Worm (Caenorhabditis elegans) whole organism, early embryonic: ENCODE measurements around the gene C24H10.4.

Experiments
- B0310.2 ChIP-seq: sonication (generic microtip); optimal IDR thresholded peaks from 2 replicates; lab custom pipeline; 2016; ENCODE audit warnings: mild to moderate bottlenecking, missing genetic modification characterization, missing compliant biosample characterization
- F13C5.2 ChIP-seq: sonication (generic microtip); optimal IDR thresholded peaks from 2 replicates; lab custom pipeline; 2017; ENCODE audit warnings: mild to moderate bottlenecking, missing genetic modification characterization, inconsistent platforms, missing compliant biosample characterization
- aly-1 ChIP-seq: sonication (generic microtip); optimal IDR thresholded peaks from 2 replicates; lab custom pipeline; 2016; ENCODE audit warnings: missing genetic modification characterization, missing compliant biosample characterization
- ama-1 ChIP-seq: fragments of 150-350 bp; optimal IDR thresholded peaks from 2 replicates; lab custom pipeline; 2014
- ceh-13 ChIP-seq: fragments of 200-800 bp; sonication (Bioruptor generic); optimal IDR thresholded peaks from 2 replicates; lab custom pipeline; 2018; ENCODE audit warnings: mild to moderate bottlenecking, missing genetic modification characterization, missing compliant biosample characterization
- ceh-36 ChIP-seq: sonication (generic microtip); optimal IDR thresholded peaks from 2 replicates; lab custom pipeline; 2016; ENCODE audit warnings: missing genetic modification characterization, inconsistent platforms, missing compliant biosample characterization
- ets-7 ChIP-seq: sonication (generic microtip); optimal IDR thresholded peaks from 2 replicates; lab custom pipeline; 2016; ENCODE audit warnings: missing genotype, missing genetic modification characterization, missing compliant biosample characterization
- flt-1 ChIP-seq: fragments of 200-800 bp; sonication (Bioruptor generic); IDR thresholded peaks from 2 replicates; pipeline ENCODE4 v1.3.6; 2022; ENCODE audit warnings: missing genetic modification characterization, missing compliant biosample characterization
- hmbx-1 ChIP-seq: sonication (generic microtip); optimal IDR thresholded peaks from 2 replicates; lab custom pipeline; 2016; ENCODE audit warnings: mild to moderate bottlenecking, missing genetic modification characterization, missing compliant biosample characterization
- hmg-4 ChIP-seq: fragments of 200-800 bp; sonication (Bioruptor generic); optimal IDR thresholded peaks from 2 replicates; lab custom pipeline; 2018; ENCODE audit warnings: mild to moderate bottlenecking, missing genetic modification characterization, missing compliant biosample characterization
- hnd-1 ChIP-seq: sonication (generic microtip); optimal IDR thresholded peaks from 2 replicates; lab custom pipeline; 2016; ENCODE audit warnings: missing genetic modification characterization, missing compliant biosample characterization
- pes-1 ChIP-seq: fragments of 200-800 bp; sonication (Bioruptor generic); IDR thresholded peaks from 2 replicates; pipeline ENCODE4 v1.3.6; 2022; ENCODE audit warnings: missing genetic modification reagents, missing genetic modification characterization, missing compliant biosample characterization
- scrt-1 ChIP-seq: fragments of 200-800 bp; sonication (Bioruptor generic); IDR thresholded peaks from 2 replicates; pipeline ENCODE4 v1.3.6; 2022; ENCODE audit warnings: missing genetic modification characterization, missing compliant biosample characterization
- sea-1 ChIP-seq: fragments of 200-800 bp; sonication (Bioruptor generic); conservative IDR thresholded peaks from 2 replicates; pipeline ENCODE4 v1.3.6; 2022; ENCODE audit warnings: missing genetic modification characterization, missing compliant biosample characterization
- tbx-11 ChIP-seq: fragments of 200-800 bp; sonication (Bioruptor generic); IDR thresholded peaks from 2 replicates; pipeline ENCODE4 v1.3.6; 2022; ENCODE audit warnings: missing genetic modification characterization, missing compliant biosample characterization
- tbx-37 ChIP-seq: fragments of 200-800 bp; sonication (Bioruptor generic); conservative IDR thresholded peaks from 2 replicates; pipeline ENCODE4 v1.3.6; 2022; ENCODE audit warnings: missing genetic modification reagents, missing genetic modification characterization, missing compliant biosample characterization
- tra-4 ChIP-seq: sonication (generic microtip); optimal IDR thresholded peaks from 2 replicates; lab custom pipeline; 2017; ENCODE audit warnings: missing genetic modification characterization, missing compliant biosample characterization

Gene C24H10.4

ce11 chrX:5084495-5084894, 25.4 kb upstream of the C24H10.4 start, which contains the start of gene ets-5:
ets-5 (minus strand) TSS chrX:5084526.
- no peak for TF ChIP-seq F13C5.2 (tag; lab: Kevin White, UChicago)
- TF ChIP-seq ceh-36 (tag; lab: Kevin White, UChicago): no peak
- TF ChIP-seq ets-7: no peak
- TF ChIP-seq hmg-4 (GFP tag; lab: Kevin White, UChicago): no peak
- TF ChIP-seq B0310.2: no peak
- TF ChIP-seq ama-1 (lab: Kevin White, UChicago): no peak
- no peak for TF ChIP-seq scrt-1 (GFP tag; lab: Robert Waterston, UW)
- no peak for TF ChIP-seq pes-1 (GFP tag; lab: Robert Waterston, UW)
- no peak for TF ChIP-seq tbx-37 (GFP tag; lab: Robert Waterston, UW)
- no peak for TF ChIP-seq sea-1 (GFP tag; lab: Robert Waterston, UW)
- TF ChIP-seq flt-1 (GFP tag; lab: Robert Waterston, UW): no peak
- no peak for TF ChIP-seq hnd-1
- TF ChIP-seq hmbx-1 (tag; lab: Kevin White, UChicago): no peak

ce11 chrX:5084080-5084479, 25.0 kb upstream of the C24H10.4 start:
- no peak for TF ChIP-seq flt-1 (GFP tag; lab: Robert Waterston, UW)
- no peak for TF ChIP-seq sea-1 (GFP tag; lab: Robert Waterston, UW)
- no peak for TF ChIP-seq hnd-1
- no peak for TF ChIP-seq B0310.2
- TF ChIP-seq ama-1 (lab: Kevin White, UChicago): no peak
- TF ChIP-seq tra-4 (tag; lab: Kevin White, UChicago): no peak
- TF ChIP-seq ceh-13: no peak

- no peak for TF ChIP-seq scrt-1 (GFP tag; lab: Robert Waterston, UW)
- TF ChIP-seq tbx-37 (GFP tag; lab: Robert Waterston, UW): no peak
- no peak for TF ChIP-seq ama-1 (lab: Kevin White, UChicago)
- no peak for TF ChIP-seq ceh-36 (tag; lab: Kevin White, UChicago)
- no peak for TF ChIP-seq tra-4 (tag; lab: Kevin White, UChicago)
- no peak for TF ChIP-seq F13C5.2 (tag; lab: Kevin White, UChicago)
- TF ChIP-seq ets-7: no peak
- no peak for TF ChIP-seq pes-1 (GFP tag; lab: Robert Waterston, UW)
- TF ChIP-seq ceh-13: no peak
- no peak for TF ChIP-seq sea-1 (GFP tag; lab: Robert Waterston, UW)
- no peak for TF ChIP-seq B0310.2
- no peak for TF ChIP-seq hnd-1
- TF ChIP-seq flt-1 (GFP tag; lab: Robert Waterston, UW): no peak
- no peak for TF ChIP-seq hmbx-1 (tag; lab: Kevin White, UChicago)
These were observed 20.2 kb upstream of the C24H10.4 start for ce11 chrX:5079297-5079696.

- 0 out of 2 replicates have a peak, but pooled peaks have one; percentile 25 for TF ChIP-seq tbx-11
- TF ChIP-seq hmg-4 (GFP tag; lab: Kevin White, UChicago): peak; percentile 74
- peak; percentile 8 for TF ChIP-seq aly-1 (tag; lab: Kevin White, UChicago)
- no peak for TF ChIP-seq sea-1 (GFP tag; lab: Robert Waterston, UW)
- no peak for TF ChIP-seq scrt-1 (GFP tag; lab: Robert Waterston, UW)
These were observed 18.8 kb upstream of the C24H10.4 start, which contains the start of gene cal-5 for ce11 chrX:5077696-5078343. cal-5 (minus strand) TSS chrX:5077961.

- TF ChIP-seq pes-1 (GFP tag; lab: Robert Waterston, UW) (no peak), ama-1 (lab: Kevin White, UChicago) (no peak), tbx-11 (no peak), B0310.2 (no peak), flt-1 (GFP tag; lab: Robert Waterston, UW) (no peak), aly-1 (tag; lab: Kevin White, UChicago) (no peak), hmbx-1 (tag; lab: Kevin White, UChicago) (no peak), sea-1 (GFP tag; lab: Robert Waterston, UW) (no peak), scrt-1 (GFP tag; lab: Robert Waterston, UW) (no peak), ets-7 (no peak)
These were observed 16.5 kb upstream of the C24H10.4 start for ce11 chrX:5075538-5075937.

DNA sequence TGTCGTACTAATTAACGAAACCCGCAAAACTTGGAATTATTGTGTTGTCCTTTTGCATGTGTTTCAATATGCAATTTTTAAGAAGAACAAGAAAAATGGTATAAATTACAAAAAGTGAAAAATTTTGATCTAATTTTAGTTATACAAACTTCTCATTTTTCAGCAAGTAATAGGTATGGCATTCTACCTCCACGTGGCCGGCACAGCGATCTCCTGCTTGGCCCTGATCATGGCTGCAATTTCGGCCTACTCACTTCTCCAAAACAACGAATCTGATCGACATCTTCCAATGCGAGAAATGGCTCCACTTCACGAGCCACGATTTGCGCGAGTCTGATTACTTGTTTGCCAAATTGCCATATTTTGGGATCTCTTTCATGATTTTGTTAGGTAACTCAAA, 14.8 kb upstream of the C24H10.4 start:
- no peak for TF ChIP-seq flt-1 (GFP tag; lab: Robert Waterston, UW)
- TF ChIP-seq tbx-11: no peak
- TF ChIP-seq tbx-37 (GFP tag; lab: Robert Waterston, UW): no peak
- TF ChIP-seq sea-1 (GFP tag; lab: Robert Waterston, UW): no peak
- TF ChIP-seq tra-4 (tag; lab: Kevin White, UChicago): no peak
- TF ChIP-seq hnd-1: no peak
- TF ChIP-seq hmbx-1 (tag; lab: Kevin White, UChicago): no peak
- TF ChIP-seq ama-1 (lab: Kevin White, UChicago): no peak
- no peak for TF ChIP-seq F13C5.2 (tag; lab: Kevin White, UChicago)
- no peak for TF ChIP-seq ets-7
- no peak for TF ChIP-seq pes-1 (GFP tag; lab: Robert Waterston, UW)
- no peak for TF ChIP-seq ceh-36 (tag; lab: Kevin White, UChicago)
- TF ChIP-seq aly-1 (tag; lab: Kevin White, UChicago): no peak
- TF ChIP-seq ceh-13: no peak
- TF ChIP-seq hmg-4 (GFP tag; lab: Kevin White, UChicago): no peak
- TF ChIP-seq scrt-1 (GFP tag; lab: Robert Waterston, UW): no peak

DNA sequence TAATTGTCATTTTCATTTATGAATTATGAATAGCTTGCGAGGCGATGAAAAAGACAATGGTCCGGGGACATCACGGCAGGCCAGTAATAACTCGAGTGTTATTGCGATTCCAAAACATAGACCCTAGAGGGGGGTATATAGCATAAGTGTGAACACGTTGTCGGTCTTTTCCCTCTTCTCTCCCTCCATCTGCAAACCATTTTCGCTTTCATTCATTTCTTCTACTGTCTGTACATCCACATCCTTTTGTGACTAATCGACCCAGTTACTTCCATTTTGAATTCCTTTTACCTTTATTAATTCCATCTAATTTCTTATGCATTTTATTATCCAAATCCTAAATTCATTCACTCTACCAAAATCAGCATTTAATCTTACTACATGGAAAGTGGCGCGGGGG, 12.0 kb upstream of the C24H10.4 start:
- no peak for TF ChIP-seq sea-1 (GFP tag; lab: Robert Waterston, UW)

DNA sequence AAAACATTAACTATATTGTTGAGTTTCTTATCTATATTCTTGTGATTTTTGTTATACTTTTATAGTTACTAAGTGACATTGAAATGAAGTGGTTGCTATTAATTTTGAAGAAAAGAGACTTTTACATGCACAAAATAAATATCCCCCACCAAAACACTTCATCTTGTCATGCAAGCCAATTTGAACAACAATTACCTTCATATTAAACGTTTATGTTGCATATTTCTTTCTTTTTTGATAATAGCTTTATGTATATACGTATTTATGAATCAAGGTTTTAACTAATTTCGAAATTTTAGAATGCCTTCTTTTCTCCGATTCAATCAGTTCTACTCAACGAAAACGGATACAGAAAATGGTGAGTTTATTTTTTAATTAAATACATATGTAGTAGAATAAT, 8.7 kb upstream of the C24H10.4 start, which contains the start of gene clc-7:
Gene clc-7 (plus strand): TSS at position 301 of the 400 bp plus-strand sequence.
- TF ChIP-seq hnd-1 (no peak), tbx-37 (GFP tag; lab: Robert Waterston, UW) (no peak), scrt-1 (GFP tag; lab: Robert Waterston, UW) (no peak), hmg-4 (GFP tag; lab: Kevin White, UChicago) (no peak), ceh-36 (tag; lab: Kevin White, UChicago) (no peak), aly-1 (tag; lab: Kevin White, UChicago) (no peak), ets-7 (no peak), F13C5.2 (tag; lab: Kevin White, UChicago) (no peak), hmbx-1 (tag; lab: Kevin White, UChicago) (no peak), ceh-13 (no peak), B0310.2 (no peak), pes-1 (GFP tag; lab: Robert Waterston, UW) (no peak), ama-1 (lab: Kevin White, UChicago) (no peak), tra-4 (tag; lab: Kevin White, UChicago) (no peak), sea-1 (GFP tag; lab: Robert Waterston, UW) (no peak), flt-1 (GFP tag; lab: Robert Waterston, UW) (no peak), tbx-11 (no peak)
